Fruit fly (Drosophila melanogaster) whole organism, wandering third instar larva: ENCODE results near the gene CG5849.

Experiments
- CrebA ChIP-seq: fragments of 200-800 bp; sonication (Bioruptor generic); optimal IDR thresholded peaks from 2 replicates; lab custom pipeline; 2016; ENCODE audit warnings: missing biosample characterization, mild to moderate bottlenecking, missing genetic modification characterization, borderline replicate concordance
- Dfd ChIP-seq: fragments of >200 bp; optimal IDR thresholded peaks from 2 replicates; lab custom pipeline; 2017; ENCODE audit warnings: missing biosample characterization, missing genetic modification characterization
- Hnf4 ChIP-seq: fragments of 200-800 bp; sonication (Bioruptor generic); optimal IDR thresholded peaks from 2 replicates; lab custom pipeline; 2016; ENCODE audit warnings: missing biosample characterization, mild to moderate bottlenecking, missing genetic modification characterization
- Hr78 ChIP-seq: fragments of >200 bp; optimal IDR thresholded peaks from 2 replicates; lab custom pipeline; 2017; ENCODE audit warnings: missing biosample characterization, missing genetic modification characterization
- Mio ChIP-seq: sonication (Bioruptor generic); optimal IDR thresholded peaks from 2 replicates; lab custom pipeline; 2016; ENCODE audit warnings: missing biosample characterization, missing genetic modification characterization
- OdsH ChIP-seq: fragments of 200-800 bp; sonication (Bioruptor generic); optimal IDR thresholded peaks from 2 replicates; lab custom pipeline; 2016; ENCODE audit warnings: missing biosample characterization, mild to moderate bottlenecking, missing genetic modification characterization
- Rel ChIP-seq, 2 experiments: fragments of 200-800 bp; sonication (Bioruptor generic) in 1 of 2; optimal IDR thresholded peaks; 2 replicates in 1 of 2; 3 replicates in 1 of 2; lab custom pipeline; 2016 to 2019; ENCODE audit warnings: mild to moderate bottlenecking in 2 of 2, missing biosample characterization in 2 of 2, missing genetic modification characterization in 2 of 2, moderate library complexity in 1 of 2
- Sp1 ChIP-seq: fragments of 200-800 bp; sonication (Bioruptor generic); optimal IDR thresholded peaks from 3 replicates; lab custom pipeline; 2019; ENCODE audit warnings: missing biosample characterization, mild to moderate bottlenecking, missing genetic modification characterization, moderate library complexity
- br ChIP-seq: fragments of 200-800 bp; sonication (Bioruptor generic); optimal IDR thresholded peaks from 2 replicates; lab custom pipeline; 2016; ENCODE audit warnings: missing biosample characterization, missing genetic modification characterization
- foxo ChIP-seq, 2 experiments: fragments of 200-800 bp; sonication (Bioruptor generic); optimal IDR thresholded peaks; 2 replicates in 1 of 2; 3 replicates in 1 of 2; lab custom pipeline; 2016 to 2017; ENCODE audit warnings: missing biosample characterization in 2 of 2, missing genetic modification characterization in 2 of 2
- fru ChIP-seq: fragments of 200-800 bp; sonication (Bioruptor generic); optimal IDR thresholded peaks from 3 replicates; lab custom pipeline; 2016; ENCODE audit warnings: missing biosample characterization, mild to moderate bottlenecking, missing genetic modification characterization
- sage ChIP-seq: fragments of 200-800 bp; sonication (Bioruptor generic); optimal IDR thresholded peaks from 2 replicates; lab custom pipeline; 2016; ENCODE audit warnings: missing biosample characterization, mild to moderate bottlenecking, missing genetic modification characterization
- sv ChIP-seq: fragments of 200-800 bp; sonication (Bioruptor generic); optimal IDR thresholded peaks from 3 replicates; lab custom pipeline; 2016; ENCODE audit warnings: missing biosample characterization, missing genetic modification characterization
- usp ChIP-seq: fragments of >200 bp; optimal IDR thresholded peaks from 2 replicates; lab custom pipeline; 2017; ENCODE audit warnings: missing biosample characterization, missing genetic modification characterization

DNA sequence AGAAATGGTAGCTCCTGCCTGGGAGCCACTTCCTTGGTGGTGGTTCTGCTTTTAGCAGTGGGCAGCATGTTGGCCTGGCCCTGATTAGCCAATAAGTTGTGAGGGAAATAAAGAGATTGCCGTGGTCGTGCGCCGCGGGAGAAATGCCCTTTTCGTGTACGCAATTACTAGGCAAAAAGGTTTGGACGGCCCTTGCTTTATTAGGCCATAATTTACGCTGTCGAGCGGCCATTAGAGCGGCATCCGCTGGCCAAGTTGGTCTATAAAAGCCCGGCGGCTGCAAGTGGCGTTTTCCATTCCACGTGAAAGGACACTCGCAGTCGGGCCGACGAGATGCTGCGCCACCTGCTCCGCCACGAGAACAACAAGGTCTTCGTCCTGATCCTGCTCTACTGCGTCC is 29.3 kb downstream of the CG5849 start, which contains the start of gene Burs:
- TF ChIP-seq usp (no peak), br (GFP tag; lab: Kevin White, UChicago) (no peak), CrebA (GFP tag; lab: Kevin White, UChicago) (no peak), Dfd (GFP tag; lab: Kevin White, UChicago) (no peak), sv (no peak), foxo (GFP tag; optimal IDR thresholded peaks at IDR 0.05; lab: Kevin White, UChicago) (no peak), Rel (GFP tag; optimal IDR thresholded peaks at IDR 0.05; lab: Kevin White, UChicago) (no peak), Rel (tag; optimal IDR thresholded peaks at IDR 0.05; lab: Kevin White, UChicago) (no peak), sage (GFP tag; lab: Kevin White, UChicago) (no peak), Hnf4 (no peak), OdsH (GFP tag; lab: Kevin White, UChicago) (no peak), Hr78 (GFP tag; lab: Kevin White, UChicago) (no peak), Mio (GFP tag; lab: Kevin White, UChicago) (no peak), fru (GFP tag; lab: Kevin White, UChicago) (no peak), Sp1 (no peak)
